Fruit fly (Drosophila melanogaster) whole organism, embryonic: Measurements from ENCODE around the gene CG7272.
A peak's percentile ranks its signal among the peaks of the same experiment; 100 is the strongest.

Experiments
- BEAF-32 ChIP-seq: fragments of 200-800 bp; sonication (Bioruptor generic); optimal IDR thresholded peaks from 3 replicates; lab custom pipeline; 2017; ENCODE audit warnings: missing biosample characterization, missing genetic modification characterization, mild to moderate bottlenecking, moderate library complexity, missing genetic modification reagents
- CG10366 ChIP-seq: fragments of 200-800 bp; sonication (Bioruptor generic); IDR thresholded peaks from 2 replicates; pipeline ENCODE4 v1.3.6; 2022; ENCODE audit warnings: missing biosample characterization, missing genetic modification characterization
- CG12155 ChIP-seq: fragments of 200-800 bp; sonication (Bioruptor generic); optimal IDR thresholded peaks from 3 replicates; lab custom pipeline; 2016; ENCODE audit warnings: missing biosample characterization, missing genetic modification characterization
- CG12219 ChIP-seq: fragments of 200-800 bp; sonication (Bioruptor generic); optimal IDR thresholded peaks from 3 replicates; lab custom pipeline; 2018; ENCODE audit warnings: missing biosample characterization, mild to moderate bottlenecking, missing genetic modification characterization
- CG12942 ChIP-seq: fragments of 200-800 bp; sonication (Bioruptor generic); optimal IDR thresholded peaks from 3 replicates; lab custom pipeline; 2016; ENCODE audit warnings: missing biosample characterization, missing genetic modification characterization
- CG13624 ChIP-seq: fragments of 200-800 bp; sonication (Bioruptor generic); optimal IDR thresholded peaks from 2 replicates; lab custom pipeline; 2016; ENCODE audit warnings: missing biosample characterization, missing genetic modification characterization
- CG13894 ChIP-seq: fragments of 200-800 bp; sonication (Bioruptor generic); optimal IDR thresholded peaks from 3 replicates; lab custom pipeline; 2018; ENCODE audit warnings: missing biosample characterization, mild to moderate bottlenecking, missing genetic modification characterization, moderate library complexity
- CG14014 ChIP-seq: fragments of 200-800 bp; sonication (Bioruptor generic); IDR thresholded peaks from 2 replicates; pipeline ENCODE4 v1.3.6; 2022; ENCODE audit warnings: missing biosample characterization, missing genetic modification characterization
- CG15601 ChIP-seq: fragments of 200-800 bp; sonication (Bioruptor generic); optimal IDR thresholded peaks from 3 replicates; lab custom pipeline; 2019; ENCODE audit warnings: missing biosample characterization, mild to moderate bottlenecking, missing genetic modification characterization, moderate library complexity
- CG1602 ChIP-seq: fragments of 200-800 bp; sonication (Bioruptor generic); optimal IDR thresholded peaks from 3 replicates; lab custom pipeline; 2016; ENCODE audit warnings: missing biosample characterization, missing genetic modification characterization
- CG1603 ChIP-seq: fragments of 200-800 bp; sonication (Bioruptor generic); optimal IDR thresholded peaks from 2 replicates; lab custom pipeline; 2019; ENCODE audit warnings: missing biosample characterization, mild to moderate bottlenecking, missing genetic modification characterization, moderate library complexity
- CG16779 ChIP-seq: fragments of 200-800 bp; sonication (Bioruptor generic); IDR thresholded peaks from 2 replicates; pipeline ENCODE4 v1.3.6; 2022; ENCODE audit warnings: missing biosample characterization, missing genetic modification characterization
- CG16813 ChIP-seq: fragments of 200-800 bp; sonication (Bioruptor generic); IDR thresholded peaks from 3 replicates; pipeline ENCODE4 v1.3.6; 2022; ENCODE audit warnings: missing biosample characterization, missing genetic modification characterization; ENCODE audit not compliant: partially characterized antibody
- CG1792 ChIP-seq: fragments of 200-800 bp; sonication (Bioruptor generic); optimal IDR thresholded peaks from 2 replicates; lab custom pipeline; 2016; ENCODE audit warnings: missing biosample characterization, missing genetic modification characterization
- CG18476 ChIP-seq: fragments of 200-800 bp; sonication (Bioruptor generic); optimal IDR thresholded peaks from 2 replicates; lab custom pipeline; 2016; ENCODE audit warnings: missing biosample characterization, mild to moderate bottlenecking, missing genetic modification characterization
- CG2129 ChIP-seq: fragments of 200-800 bp; sonication (Bioruptor generic); IDR thresholded peaks from 2 replicates; pipeline ENCODE4 v1.3.6; 2022; ENCODE audit warnings: missing biosample characterization, missing genetic modification characterization; ENCODE audit not compliant: partially characterized antibody
- CG2875 ChIP-seq: fragments of 200-800 bp; sonication (Bioruptor generic); optimal IDR thresholded peaks from 2 replicates; lab custom pipeline; 2017; ENCODE audit warnings: missing biosample characterization, mild to moderate bottlenecking, missing genetic modification characterization, missing genetic modification reagents
- CG3163 ChIP-seq: fragments of 200-800 bp; sonication (Bioruptor generic); optimal IDR thresholded peaks from 3 replicates; lab custom pipeline; 2016; ENCODE audit warnings: missing biosample characterization, missing genetic modification characterization
- CG34376 ChIP-seq: fragments of 200-800 bp; sonication (Bioruptor generic); optimal IDR thresholded peaks from 2 replicates; lab custom pipeline; 2018; ENCODE audit warnings: missing biosample characterization, mild to moderate bottlenecking, missing genetic modification characterization
- CG5245 ChIP-seq: fragments of 200-800 bp; sonication (Bioruptor generic); optimal IDR thresholded peaks from 3 replicates; lab custom pipeline; 2016; ENCODE audit warnings: missing biosample characterization, missing genetic modification characterization
- CG6272 ChIP-seq: fragments of 200-800 bp; sonication (Bioruptor generic); IDR thresholded peaks from 2 replicates; pipeline ENCODE4 v1.3.6; 2022; ENCODE audit warnings: missing biosample characterization, missing genetic modification characterization
- Chrac-16 ChIP-seq: fragments of 200-800 bp; sonication (Bioruptor generic); optimal IDR thresholded peaks from 3 replicates; lab custom pipeline; 2016; ENCODE audit warnings: missing biosample characterization, missing genetic modification characterization
- CrebB ChIP-seq: fragments of 200-800 bp; sonication (Bioruptor generic); optimal IDR thresholded peaks from 3 replicates; lab custom pipeline; 2018; ENCODE audit warnings: missing biosample characterization, mild to moderate bottlenecking, missing genetic modification characterization
- D ChIP-seq, 2 experiments: fragments of 200-800 bp in 1 of 2; fragments of >200 bp in 1 of 2; sonication (Bioruptor generic) in 1 of 2; optimal IDR thresholded peaks; 2 replicates in 1 of 2; 3 replicates in 1 of 2; lab custom pipeline; 2017; ENCODE audit warnings: mild to moderate bottlenecking in 1 of 2, missing biosample characterization in 1 of 2, missing genetic modification characterization in 1 of 2, missing genetic modification reagents in 1 of 2
- GATAe ChIP-seq: fragments of 200-800 bp; sonication (Bioruptor generic); conservative IDR thresholded peaks from 2 replicates; pipeline ENCODE4 v1.3.6; 2022; ENCODE audit warnings: missing biosample characterization, missing genetic modification characterization
- Hmx ChIP-seq: fragments of 200-800 bp; sonication (Bioruptor generic); optimal IDR thresholded peaks from 2 replicates; lab custom pipeline; 2016; ENCODE audit warnings: missing biosample characterization, missing genetic modification characterization
- Jarid2 ChIP-seq: fragments of 200-800 bp; sonication (Bioruptor generic); optimal IDR thresholded peaks from 3 replicates; lab custom pipeline; 2017; ENCODE audit warnings: mild to moderate bottlenecking, missing biosample characterization, missing genetic modification reagents, missing genetic modification characterization
- MBD-R2 ChIP-seq: fragments of 200-800 bp; sonication (Bioruptor generic); IDR thresholded peaks from 2 replicates; pipeline ENCODE4 v1.3.6; 2022; ENCODE audit warnings: missing biosample characterization, missing genetic modification characterization
- Max ChIP-seq: fragments of 200-800 bp; sonication (Bioruptor generic); optimal IDR thresholded peaks from 2 replicates; lab custom pipeline; 2016; ENCODE audit warnings: missing biosample characterization, mild to moderate bottlenecking, missing genetic modification characterization
- NK7.1 ChIP-seq: fragments of 200-800 bp; sonication (Bioruptor generic); optimal IDR thresholded peaks from 3 replicates; lab custom pipeline; 2016; ENCODE audit warnings: missing biosample characterization, missing genetic modification characterization
- Nf-YC ChIP-seq: fragments of 200-800 bp; optimal IDR thresholded peaks from 3 replicates; lab custom pipeline; 2019; ENCODE audit warnings: missing biosample characterization, mild to moderate bottlenecking, missing genetic modification characterization, moderate library complexity
- Optix ChIP-seq: fragments of 200-800 bp; sonication (Bioruptor generic); IDR thresholded peaks from 3 replicates; pipeline ENCODE4 v1.3.6; 2022; ENCODE audit warnings: missing biosample characterization, missing genetic modification characterization
- Scr ChIP-seq: fragments of 200-800 bp; sonication (Bioruptor generic); IDR thresholded peaks from 2 replicates; pipeline ENCODE4 v1.3.6; 2022; ENCODE audit warnings: missing biosample characterization, missing genetic modification characterization; ENCODE audit not compliant: partially characterized antibody
- YL-1 ChIP-seq: fragments of 200-800 bp; sonication (Bioruptor generic); optimal IDR thresholded peaks from 3 replicates; lab custom pipeline; 2017; ENCODE audit warnings: missing biosample characterization, mild to moderate bottlenecking, missing genetic modification characterization
- ap ChIP-seq: fragments of 200-800 bp; sonication (Bioruptor generic); IDR thresholded peaks from 2 replicates; pipeline ENCODE4 v1.3.6; 2022; ENCODE audit warnings: missing biosample characterization, missing genetic modification characterization
- btn ChIP-seq: fragments of 200-800 bp; sonication (Bioruptor generic); optimal IDR thresholded peaks from 2 replicates; lab custom pipeline; 2016; ENCODE audit warnings: missing biosample characterization, missing genetic modification characterization
- crp ChIP-seq, 2 experiments: fragments of 200-800 bp; sonication (Bioruptor generic); optimal IDR thresholded peaks; 2 replicates in 1 of 2; 3 replicates in 1 of 2; lab custom pipeline; 2017; ENCODE audit warnings: missing biosample characterization in 2 of 2, missing genetic modification characterization in 2 of 2, mild to moderate bottlenecking in 1 of 2, moderate library complexity in 1 of 2
- ems ChIP-seq: fragments of 200-800 bp; sonication (Bioruptor generic); optimal IDR thresholded peaks from 3 replicates; lab custom pipeline; 2016; ENCODE audit warnings: missing biosample characterization, missing genetic modification characterization
- fru ChIP-seq: fragments of >200 bp; optimal IDR thresholded peaks from 2 replicates; lab custom pipeline; 2017
- insv ChIP-seq, 2 experiments: fragments of 200-800 bp; sonication (Bioruptor generic); optimal IDR thresholded peaks; 3 replicates each; lab custom pipeline; 2016 to 2018; ENCODE audit warnings: missing biosample characterization in 2 of 2, missing genetic modification characterization in 2 of 2
- lab ChIP-seq: fragments of 200-800 bp; sonication (Bioruptor generic); optimal IDR thresholded peaks from 3 replicates; lab custom pipeline; 2017; ENCODE audit warnings: missing biosample characterization, missing genetic modification characterization, mild to moderate bottlenecking, moderate library complexity, missing genetic modification reagents
- maf-S ChIP-seq: fragments of 200-800 bp; sonication (Bioruptor generic); optimal IDR thresholded peaks from 2 replicates; lab custom pipeline; 2016; ENCODE audit warnings: missing biosample characterization, missing genetic modification characterization
- nerfin-1 ChIP-seq: fragments of 200-800 bp; sonication (Bioruptor generic); optimal IDR thresholded peaks from 3 replicates; lab custom pipeline; 2019; ENCODE audit warnings: missing biosample characterization, mild to moderate bottlenecking, missing genetic modification characterization, moderate library complexity
- nom ChIP-seq: fragments of 200-800 bp; sonication (Bioruptor generic); optimal IDR thresholded peaks from 2 replicates; lab custom pipeline; 2017; ENCODE audit warnings: missing biosample characterization, missing genetic modification characterization, mild to moderate bottlenecking, moderate library complexity, missing genetic modification reagents
- pzg ChIP-seq: fragments of 200-800 bp; sonication (Bioruptor generic); optimal IDR thresholded peaks from 3 replicates; lab custom pipeline; 2018; ENCODE audit warnings: missing biosample characterization, mild to moderate bottlenecking, missing genetic modification characterization, moderate library complexity
- repo ChIP-seq: fragments of 200-800 bp; sonication (Bioruptor generic); optimal IDR thresholded peaks from 2 replicates; lab custom pipeline; 2016; ENCODE audit warnings: missing biosample characterization, missing genetic modification characterization
- rib ChIP-seq: fragments of 200-800 bp; sonication (Bioruptor generic); IDR thresholded peaks from 2 replicates; pipeline ENCODE4 v1.3.6; 2022; ENCODE audit warnings: missing biosample characterization, missing genetic modification characterization
- slbo ChIP-seq: fragments of 200-800 bp; sonication (Bioruptor generic); IDR thresholded peaks from 2 replicates; pipeline ENCODE4 v1.3.6; 2022; ENCODE audit warnings: missing biosample characterization, missing genetic modification characterization

Gene CG7272

DNA sequence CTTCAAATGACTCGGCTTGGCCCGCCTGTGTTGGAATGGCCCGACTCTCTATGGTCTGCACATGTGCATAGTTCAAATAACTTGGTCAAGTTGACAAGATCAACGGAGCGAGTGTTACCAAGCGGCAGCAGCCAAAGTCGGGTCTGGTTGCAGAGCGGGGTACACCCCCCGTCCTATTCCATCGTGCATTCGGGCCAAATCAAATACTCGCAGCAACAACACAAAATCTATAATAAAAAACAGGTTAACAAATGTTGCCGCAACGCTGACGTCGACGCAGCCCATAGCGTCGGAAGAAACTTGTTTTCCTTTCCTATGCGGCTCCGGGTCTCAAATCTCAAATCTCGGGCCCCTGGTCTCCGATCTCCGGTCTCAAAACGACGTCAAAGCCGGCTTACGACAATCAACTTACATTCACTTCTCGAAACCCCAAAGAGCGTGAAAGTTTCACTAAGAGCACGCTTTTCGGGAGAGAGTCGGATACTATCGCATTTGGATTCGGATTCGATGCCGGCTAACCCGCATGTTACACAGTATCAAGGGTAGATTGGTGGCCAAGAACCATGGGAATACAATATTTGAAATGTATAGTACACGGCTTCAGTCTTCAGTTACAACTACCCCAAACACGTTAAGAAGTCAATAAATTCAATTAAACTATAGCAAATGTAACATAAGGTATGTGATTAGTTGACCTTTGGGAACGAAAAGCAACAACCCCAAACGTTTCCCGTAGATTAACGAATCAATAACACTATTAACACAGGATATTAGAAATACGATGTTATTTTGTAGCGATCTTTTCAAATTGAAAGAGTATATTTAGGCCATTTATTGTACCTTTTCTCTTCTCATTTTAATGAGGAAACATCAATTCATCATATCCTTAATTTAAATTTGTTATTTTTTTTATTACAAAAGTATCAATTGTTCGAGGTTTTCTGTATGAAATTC is 33.8 kb downstream of the CG7272 start (continued):
- peak; percentile 38 for TF ChIP-seq btn (GFP tag; lab: Kevin White, UChicago)
- TF ChIP-seq lab (GFP tag; lab: Kevin White, UChicago), result peak; percentile 20
- TF ChIP-seq D (optimal IDR thresholded peaks at IDR 0.05; lab: Kevin White, UChicago), result no peak
- TF ChIP-seq D (GFP tag; optimal IDR thresholded peaks at IDR 0.05; lab: Kevin White, UChicago), result peak; percentile 43
- no peak for TF ChIP-seq GATAe (GFP tag; lab: Robert Waterston, UW)
- no peak for TF ChIP-seq MBD-R2 (GFP tag; lab: Robert Waterston, UW)
- no peak for TF ChIP-seq CG34376
- peak; percentile 53 for TF ChIP-seq nerfin-1 (tag; lab: Kevin White, UChicago)
- no peak for TF ChIP-seq CrebB (tag; lab: Kevin White, UChicago)
- no peak for TF ChIP-seq CG5245 (GFP tag; lab: Kevin White, UChicago)
- TF ChIP-seq NK7.1 (GFP tag; lab: Kevin White, UChicago), result no peak
- TF ChIP-seq CG3163 (GFP tag; lab: Kevin White, UChicago), result peak; percentile 93
- TF ChIP-seq CG1792 (GFP tag; lab: Kevin White, UChicago), result peak; percentile 13
- TF ChIP-seq CG12942 (GFP tag; lab: Kevin White, UChicago), result peak; percentile 43
- no peak for TF ChIP-seq Jarid2 (GFP tag; lab: Kevin White, UChicago)
- peak in 1 of 2 experiments; percentile 28 for TF ChIP-seq crp (GFP tag; optimal IDR thresholded peaks at IDR 0.05; lab: Kevin White, UChicago)
- TF ChIP-seq slbo (GFP tag; lab: Robert Waterston, UW), result peak; percentile 56
- TF ChIP-seq CG12219 (GFP tag; lab: Kevin White, UChicago), result peak; percentile 13
- TF ChIP-seq Hmx (GFP tag; lab: Kevin White, UChicago), result peak; percentile 49
- TF ChIP-seq Scr, result no peak
- TF ChIP-seq ap, result 0 out of 2 replicates have a peak, but pooled peaks have one; percentile 7
- TF ChIP-seq CG13894 (tag; lab: Kevin White, UChicago), result peak; percentile 3
- no peak for TF ChIP-seq Optix (GFP tag; lab: Robert Waterston, UW)
- peak; percentile 44 for TF ChIP-seq CG1603 (tag; lab: Kevin White, UChicago)
- TF ChIP-seq fru, result no peak
- TF ChIP-seq CG2875 (GFP tag; lab: Kevin White, UChicago), result no peak
- peak; percentile 72 for TF ChIP-seq CG1602 (GFP tag; lab: Kevin White, UChicago)
- TF ChIP-seq CG18476 (GFP tag; lab: Kevin White, UChicago), result peak; percentile 46
- TF ChIP-seq CG10366, result peak; percentile 51
- no peak for TF ChIP-seq pzg (GFP tag; lab: Kevin White, UChicago)
- TF ChIP-seq nom, result no peak
- TF ChIP-seq repo, result no peak
- peak; percentile 57 for TF ChIP-seq Nf-YC (tag; lab: Kevin White, UChicago)
- peak; percentile 53 for TF ChIP-seq ems (GFP tag; lab: Kevin White, UChicago)
- TF ChIP-seq insv (GFP tag; optimal IDR thresholded peaks at IDR 0.05; lab: Kevin White, UChicago), result no peak
- TF ChIP-seq CG6272 (GFP tag; lab: Robert Waterston, UW), result no peak; the same call in 1 of the 2 replicates
- TF ChIP-seq rib (GFP tag; lab: Robert Waterston, UW), result no peak
- TF ChIP-seq CG14014 (GFP tag; lab: Robert Waterston, UW), result no peak
- TF ChIP-seq CG2129 (GFP tag; lab: Robert Waterston, UW), result no peak
- peak; percentile 42 for TF ChIP-seq CG15601 (tag; lab: Kevin White, UChicago)
- TF ChIP-seq CG16813 (GFP tag; lab: Robert Waterston, UW), result no peak
- peak; percentile 28 for TF ChIP-seq maf-S (GFP tag; lab: Kevin White, UChicago)
- no peak for TF ChIP-seq YL-1
- TF ChIP-seq BEAF-32 (GFP tag; lab: Kevin White, UChicago), result no peak
- TF ChIP-seq CG16779 (GFP tag; lab: Robert Waterston, UW), result no peak
- TF ChIP-seq CG13624 (GFP tag; lab: Kevin White, UChicago), result peak; percentile 59
- TF ChIP-seq Chrac-16 (GFP tag; lab: Kevin White, UChicago), result peak; percentile 53
- TF ChIP-seq Max (GFP tag; lab: Kevin White, UChicago), result peak; percentile 49
- TF ChIP-seq CG12155 (GFP tag; lab: Kevin White, UChicago), result peak; percentile 53
